Fruit fly (Drosophila melanogaster) whole organism, wandering third instar larva: ENCODE measurements around the gene Ndae1.
A peak's percentile ranks its signal among the peaks of the same experiment; 100 is the strongest.

ENCODE experiments used
- Abd-B ChIP-seq: fragments of >200 bp; optimal IDR thresholded peaks from 2 replicates; lab custom pipeline; 2017; ENCODE audit warnings: missing biosample characterization, missing genetic modification characterization
- CG32264 ChIP-seq: fragments of 200-800 bp; sonication (Bioruptor generic); optimal IDR thresholded peaks from 2 replicates; lab custom pipeline; 2016; ENCODE audit warnings: missing biosample characterization, missing genetic modification characterization
- CG9705 ChIP-seq: fragments of 200-800 bp; sonication (Bioruptor generic); optimal IDR thresholded peaks from 2 replicates; lab custom pipeline; 2018; ENCODE audit warnings: missing biosample characterization, mild to moderate bottlenecking, missing genetic modification characterization
- CrebA ChIP-seq: fragments of 200-800 bp; sonication (Bioruptor generic); optimal IDR thresholded peaks from 2 replicates; lab custom pipeline; 2016; ENCODE audit warnings: missing biosample characterization, mild to moderate bottlenecking, missing genetic modification characterization, borderline replicate concordance
- Dfd ChIP-seq: fragments of >200 bp; optimal IDR thresholded peaks from 2 replicates; lab custom pipeline; 2017; ENCODE audit warnings: missing biosample characterization, missing genetic modification characterization
- Dif ChIP-seq: fragments of 200-275, 200-300 bp; sonication (Bioruptor generic); optimal IDR thresholded peaks from 2 replicates; lab custom pipeline; 2018; ENCODE audit warnings: missing biosample characterization, missing genetic modification characterization; ENCODE audit not compliant: partially characterized antibody
- GATAd ChIP-seq: sonication (Bioruptor generic); optimal IDR thresholded peaks from 2 replicates; lab custom pipeline; 2016; ENCODE audit warnings: missing biosample characterization, missing genetic modification characterization
- HLH106 ChIP-seq: fragments of 200-800 bp; optimal IDR thresholded peaks from 3 replicates; lab custom pipeline; 2019; ENCODE audit warnings: missing biosample characterization, mild to moderate bottlenecking, missing genetic modification characterization, moderate library complexity
- Hnf4 ChIP-seq: fragments of 200-800 bp; sonication (Bioruptor generic); optimal IDR thresholded peaks from 2 replicates; lab custom pipeline; 2016; ENCODE audit warnings: missing biosample characterization, mild to moderate bottlenecking, missing genetic modification characterization
- Hr78 ChIP-seq: fragments of >200 bp; optimal IDR thresholded peaks from 2 replicates; lab custom pipeline; 2017; ENCODE audit warnings: missing biosample characterization, missing genetic modification characterization
- Hr83 ChIP-seq: fragments of 200-300 bp; sonication (Bioruptor generic); optimal IDR thresholded peaks from 2 replicates; lab custom pipeline; 2016; ENCODE audit warnings: missing biosample characterization, mild to moderate bottlenecking, missing genetic modification characterization, moderate library complexity; ENCODE audit not compliant: poor library complexity, severe bottlenecking
- Jra ChIP-seq: sonication (Bioruptor generic); optimal IDR thresholded peaks from 2 replicates; lab custom pipeline; 2016; ENCODE audit warnings: missing biosample characterization, missing genetic modification characterization
- Mio ChIP-seq: sonication (Bioruptor generic); optimal IDR thresholded peaks from 2 replicates; lab custom pipeline; 2016; ENCODE audit warnings: missing biosample characterization, missing genetic modification characterization
- Myc ChIP-seq: fragments of >200 bp; optimal IDR thresholded peaks from 2 replicates; lab custom pipeline; 2017
- N ChIP-seq: fragments of >200 bp; optimal IDR thresholded peaks from 2 replicates; lab custom pipeline; 2018; ENCODE audit warnings: missing biosample characterization, missing external identifiers, missing genetic modification characterization
- OdsH ChIP-seq: fragments of 200-800 bp; sonication (Bioruptor generic); optimal IDR thresholded peaks from 2 replicates; lab custom pipeline; 2016; ENCODE audit warnings: missing biosample characterization, mild to moderate bottlenecking, missing genetic modification characterization
- Rel ChIP-seq, 2 experiments: fragments of 200-800 bp; sonication (Bioruptor generic) in 1 of 2; optimal IDR thresholded peaks; 2 replicates in 1 of 2; 3 replicates in 1 of 2; lab custom pipeline; 2016 to 2019; ENCODE audit warnings: mild to moderate bottlenecking in 2 of 2, missing biosample characterization in 2 of 2, missing genetic modification characterization in 2 of 2, moderate library complexity in 1 of 2
- Sp1 ChIP-seq: fragments of 200-800 bp; sonication (Bioruptor generic); optimal IDR thresholded peaks from 3 replicates; lab custom pipeline; 2019; ENCODE audit warnings: missing biosample characterization, mild to moderate bottlenecking, missing genetic modification characterization, moderate library complexity
- Vsx2 ChIP-seq: fragments of 200-300, 225-300 bp; sonication (Bioruptor generic); optimal IDR thresholded peaks from 2 replicates; lab custom pipeline; 2018; ENCODE audit warnings: missing biosample characterization, missing genetic modification characterization; ENCODE audit not compliant: partially characterized antibody
- br ChIP-seq: fragments of 200-800 bp; sonication (Bioruptor generic); optimal IDR thresholded peaks from 2 replicates; lab custom pipeline; 2016; ENCODE audit warnings: missing biosample characterization, missing genetic modification characterization
- brk ChIP-seq: fragments of 200-800 bp; sonication (Bioruptor generic); optimal IDR thresholded peaks from 2 replicates; lab custom pipeline; 2016; ENCODE audit warnings: missing biosample characterization, mild to moderate bottlenecking, missing genetic modification characterization
- dl ChIP-seq, 2 experiments: fragments of 175-275, 200-275 bp in 1 of 2; fragments of 200-275 bp in 1 of 2; sonication (Bioruptor generic); optimal IDR thresholded peaks; lab custom pipeline; 2018; ENCODE audit warnings: mild to moderate bottlenecking in 2 of 2, missing biosample characterization in 2 of 2, missing genetic modification characterization in 2 of 2, moderate library complexity in 2 of 2; ENCODE audit not compliant: partially characterized antibody in 2 of 2, insufficient read depth in 1 of 2
- dmrt93B ChIP-seq: fragments of 200-800 bp; sonication (Bioruptor generic); optimal IDR thresholded peaks from 2 replicates; lab custom pipeline; 2018; ENCODE audit warnings: missing biosample characterization, mild to moderate bottlenecking, missing genetic modification characterization
- dsf ChIP-seq: sonication (Bioruptor generic); optimal IDR thresholded peaks from 2 replicates; lab custom pipeline; 2016; ENCODE audit warnings: missing biosample characterization, missing genetic modification characterization, borderline replicate concordance
- ey ChIP-seq: fragments of 200-800 bp; sonication (Bioruptor generic); optimal IDR thresholded peaks from 2 replicates; lab custom pipeline; 2016; ENCODE audit warnings: missing biosample characterization, missing genetic modification characterization
- foxo ChIP-seq, 2 experiments: fragments of 200-800 bp; sonication (Bioruptor generic); optimal IDR thresholded peaks; 2 replicates in 1 of 2; 3 replicates in 1 of 2; lab custom pipeline; 2016 to 2017; ENCODE audit warnings: missing biosample characterization in 2 of 2, missing genetic modification characterization in 2 of 2
- fru ChIP-seq: fragments of 200-800 bp; sonication (Bioruptor generic); optimal IDR thresholded peaks from 3 replicates; lab custom pipeline; 2016; ENCODE audit warnings: missing biosample characterization, mild to moderate bottlenecking, missing genetic modification characterization
- h ChIP-seq: fragments of 200-800 bp; sonication (Bioruptor generic); optimal IDR thresholded peaks from 3 replicates; lab custom pipeline; 2016; ENCODE audit warnings: missing biosample characterization, mild to moderate bottlenecking, missing genetic modification characterization
- jim ChIP-seq: fragments of 175-275, 200-325 bp; sonication (Bioruptor generic); optimal IDR thresholded peaks from 2 replicates; lab custom pipeline; 2016; ENCODE audit warnings: missing biosample characterization, mild to moderate bottlenecking, missing genetic modification characterization
- lola ChIP-seq: fragments of >200 bp; optimal IDR thresholded peaks from 2 replicates; lab custom pipeline; 2017; ENCODE audit warnings: missing biosample characterization, missing genetic modification characterization
- pan ChIP-seq: fragments of >200 bp; optimal IDR thresholded peaks from 2 replicates; lab custom pipeline; 2017
- psq ChIP-seq: fragments of 200-800 bp; sonication (Bioruptor generic); optimal IDR thresholded peaks from 3 replicates; lab custom pipeline; 2017; ENCODE audit warnings: missing biosample characterization, mild to moderate bottlenecking, missing genetic modification characterization, moderate library complexity
- rgr ChIP-seq: fragments of 200-800 bp; sonication (Bioruptor generic); optimal IDR thresholded peaks from 3 replicates; lab custom pipeline; 2016; ENCODE audit warnings: missing biosample characterization, mild to moderate bottlenecking, missing genetic modification characterization
- sage ChIP-seq: fragments of 200-800 bp; sonication (Bioruptor generic); optimal IDR thresholded peaks from 2 replicates; lab custom pipeline; 2016; ENCODE audit warnings: missing biosample characterization, mild to moderate bottlenecking, missing genetic modification characterization
- sv ChIP-seq: fragments of 200-800 bp; sonication (Bioruptor generic); optimal IDR thresholded peaks from 3 replicates; lab custom pipeline; 2016; ENCODE audit warnings: missing biosample characterization, missing genetic modification characterization
- tai ChIP-seq: sonication (Bioruptor generic); optimal IDR thresholded peaks from 2 replicates; lab custom pipeline; 2016; ENCODE audit warnings: missing biosample characterization, missing genetic modification characterization
- usp ChIP-seq: fragments of >200 bp; optimal IDR thresholded peaks from 2 replicates; lab custom pipeline; 2017; ENCODE audit warnings: missing biosample characterization, missing genetic modification characterization
- woc ChIP-seq: sonication (Bioruptor generic); optimal IDR thresholded peaks from 2 replicates; lab custom pipeline; 2016; ENCODE audit warnings: missing biosample characterization, mild to moderate bottlenecking, missing genetic modification characterization

Ndae1 gene

dm6 chr2L:7249293-7249819, at the start of gene Ndae1:
Gene Ndae1 (minus strand): TSS chr2L:7249343.
- TF ChIP-seq brk (GFP tag; lab: Kevin White, UChicago) (no peak), usp (no peak), Dif (GFP tag; lab: Kevin White, UChicago) (peak; percentile 45), Vsx2 (peak; percentile 13), foxo (GFP tag; optimal IDR thresholded peaks at IDR 0.05; lab: Kevin White, UChicago) (no peak), OdsH (GFP tag; lab: Kevin White, UChicago) (no peak), pan (lab: Kevin White, UChicago) (no peak), dmrt93B (GFP tag; lab: Kevin White, UChicago) (no peak), dl (GFP tag; optimal IDR thresholded peaks at IDR 0.05; lab: Kevin White, UChicago; ENCODE audit: insufficient read depth in 1 of 2, partially characterized antibody in 2 of 2) (peak in 1 of 2 experiments; percentile 23), Sp1 (GFP tag; lab: Kevin White, UChicago) (no peak), Hr78 (no peak), dsf (GFP tag; lab: Kevin White, UChicago) (no peak), fru (GFP tag; lab: Kevin White, UChicago) (no peak), N (GFP tag; lab: Kevin White, UChicago) (no peak)

DNA sequence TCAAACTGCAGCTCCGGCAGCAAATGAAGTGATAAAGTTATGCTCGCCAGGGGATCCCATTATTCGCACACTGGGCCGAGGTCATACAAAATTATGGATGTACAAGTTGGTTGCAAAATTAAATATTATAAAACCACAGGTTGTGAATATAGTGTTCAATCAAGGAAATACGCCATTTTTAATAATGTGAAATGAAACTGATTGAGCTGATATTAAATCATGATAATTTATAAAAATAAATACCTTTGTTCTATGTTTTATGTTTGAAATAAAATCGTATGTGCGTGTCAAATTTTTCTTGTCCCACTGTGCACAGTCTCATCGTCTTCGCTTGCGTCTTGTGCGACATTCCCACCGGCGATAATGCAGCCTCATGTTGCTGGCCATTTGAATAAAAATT, 46.8 kb upstream of the Ndae1 start:
- TF ChIP-seq Myc (no peak), sv (GFP tag; lab: Kevin White, UChicago) (peak; percentile 70), CrebA (GFP tag; lab: Kevin White, UChicago) (no peak), Dif (GFP tag; lab: Kevin White, UChicago) (no peak), ey (GFP tag; lab: Kevin White, UChicago) (peak; percentile 29), lola (GFP tag; lab: Kevin White, UChicago) (no peak), dsf (GFP tag; lab: Kevin White, UChicago) (no peak), Dfd (GFP tag; lab: Kevin White, UChicago) (no peak), h (GFP tag; lab: Kevin White, UChicago) (peak; percentile 54), pan (lab: Kevin White, UChicago) (no peak), jim (no peak), sage (no peak), woc (GFP tag; lab: Kevin White, UChicago) (peak; percentile 18), brk (GFP tag; lab: Kevin White, UChicago) (no peak), usp (no peak), foxo (GFP tag; optimal IDR thresholded peaks at IDR 0.05; lab: Kevin White, UChicago) (peak in 1 of 2 experiments; percentile 61), CG32264 (GFP tag; lab: Kevin White, UChicago) (no peak), Abd-B (GFP tag; lab: Kevin White, UChicago) (no peak), br (GFP tag; lab: Kevin White, UChicago) (peak; percentile 19), Hnf4 (GFP tag; lab: Kevin White, UChicago) (no peak), HLH106 (tag; lab: Kevin White, UChicago) (peak; percentile 52), Hr83 (GFP tag; lab: Kevin White, UChicago) (no peak), Mio (GFP tag; lab: Kevin White, UChicago) (no peak), rgr (peak; percentile 45), fru (GFP tag; lab: Kevin White, UChicago) (peak; percentile 49), Rel (GFP tag; optimal IDR thresholded peaks at IDR 0.05; lab: Kevin White, UChicago) (no peak), Rel (tag; optimal IDR thresholded peaks at IDR 0.05; lab: Kevin White, UChicago) (peak; percentile 8), tai (GFP tag; lab: Kevin White, UChicago) (no peak), CG9705 (no peak), Sp1 (GFP tag; lab: Kevin White, UChicago) (peak; percentile 37), N (GFP tag; lab: Kevin White, UChicago) (no peak), dl (GFP tag; optimal IDR thresholded peaks at IDR 0.05; lab: Kevin White, UChicago; ENCODE audit: insufficient read depth in 1 of 2, partially characterized antibody in 2 of 2) (no peak), dmrt93B (GFP tag; lab: Kevin White, UChicago) (no peak), OdsH (GFP tag; lab: Kevin White, UChicago) (peak; percentile 23), psq (peak; percentile 9), Vsx2 (no peak), Jra (GFP tag; lab: Kevin White, UChicago) (no peak), GATAd (GFP tag; lab: Kevin White, UChicago) (no peak), Hr78 (no peak)
- TF ChIP-seq, all 38 proteins: peak for 13
